Worm (Caenorhabditis elegans): ENCODE measurements around the gene nspe-7.

DNA sequence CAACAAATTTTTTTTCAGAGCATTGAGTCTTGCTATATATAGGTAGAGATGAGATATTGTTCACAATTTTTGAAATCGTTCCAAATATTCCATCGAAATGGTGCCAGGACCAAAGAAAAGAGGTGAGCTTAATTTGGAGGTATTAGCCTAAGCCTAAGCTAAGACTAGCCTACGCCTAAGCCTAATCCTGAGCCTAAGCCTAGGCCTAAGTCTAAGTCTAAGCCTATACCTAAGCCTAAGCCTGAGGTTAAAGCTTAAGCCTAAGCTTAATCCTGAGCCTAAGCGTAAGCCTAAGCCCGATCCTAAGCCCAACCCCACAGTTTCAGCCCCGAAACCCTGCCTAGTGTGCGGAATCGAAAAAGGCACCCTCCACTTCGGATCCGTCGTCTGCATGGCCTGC lies 9.6 kb downstream of the nspe-7 start, which contains the start of gene nhr-234:
- no peak for TF ChIP-seq flt-1 (GFP tag; IDR thresholded peaks at IDR 0.05)
- no peak for TF ChIP-seq ref-1 (GFP tag; conservative IDR thresholded peaks at IDR 0.05)
- no peak for TF ChIP-seq ztf-29 (GFP tag; IDR thresholded peaks at IDR 0.05)

Data from whole organism, midembryonic.